Fruit fly (Drosophila melanogaster): Measurements from ENCODE around the gene CG5708.
A peak's percentile ranks its signal among the peaks of the same experiment; 100 is the strongest.

CG5708 gene

DNA sequence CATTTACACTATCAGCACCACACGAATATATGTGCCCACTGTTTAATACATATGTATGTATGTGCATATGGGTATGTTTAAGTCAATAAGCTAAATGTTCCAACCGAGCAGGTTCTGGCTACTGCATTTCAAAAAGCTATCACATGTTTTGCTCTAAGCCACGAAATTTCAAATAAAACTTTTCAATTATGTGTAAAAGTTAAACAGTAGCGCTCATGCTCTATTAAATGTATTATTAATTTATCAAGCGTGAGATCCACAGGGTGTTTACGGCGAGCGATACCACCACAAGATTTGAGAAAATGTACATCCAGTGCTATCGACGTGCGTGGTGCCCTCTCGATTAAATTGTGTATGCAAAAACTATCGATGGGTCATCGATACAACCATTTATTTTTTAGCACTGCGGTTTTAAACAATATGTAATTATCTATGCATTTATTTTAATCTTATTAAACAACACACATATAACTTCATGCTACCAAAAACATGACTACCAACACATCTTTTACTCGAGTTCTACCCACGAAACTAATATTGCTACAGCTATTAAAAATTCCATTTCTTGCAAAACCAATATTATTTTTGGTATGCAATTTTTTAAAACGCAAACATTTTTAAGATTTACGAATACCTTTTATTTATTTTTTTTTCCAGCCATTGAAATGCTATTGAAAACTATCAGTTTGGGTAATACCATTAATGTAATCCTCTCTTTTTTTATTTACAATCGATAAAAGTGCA, 34.3 kb upstream of the CG5708 start, which contains the start of gene Pten (continued):
- TF ChIP-seq org-1 (GFP tag; optimal IDR thresholded peaks at IDR 0.05) (no peak), sqz (GFP tag; optimal IDR thresholded peaks at IDR 0.05) (peak; percentile 72), mirr (GFP tag; optimal IDR thresholded peaks at IDR 0.05) (no peak), CG8359 (GFP tag; optimal IDR thresholded peaks at IDR 0.05; ENCODE audit: borderline replicate concordance) (no peak), Awh (GFP tag; IDR thresholded peaks at IDR 0.05) (peak; percentile 54; the same call in 1 of the 2 replicates), onecut (GFP tag; IDR thresholded peaks at IDR 0.05) (no peak; the same call in 1 of the 2 replicates), insv (GFP tag; optimal IDR thresholded peaks at IDR 0.05) (no peak), Nf-YB (GFP tag; optimal IDR thresholded peaks at IDR 0.05) (no peak), CG1603 (tag; optimal IDR thresholded peaks at IDR 0.05) (peak; percentile 80), peb (GFP tag; IDR thresholded peaks at IDR 0.05) (no peak), CG34224 (GFP tag; IDR thresholded peaks at IDR 0.05; ENCODE audit: partially characterized antibody) (peak; percentile 80), prd (optimal IDR thresholded peaks at IDR 0.05) (no peak), prd (GFP tag; IDR thresholded peaks at IDR 0.05) (peak; percentile 70; the same call in 1 of the 3 replicates), Med (GFP tag) (peak; percentile 94), gsb (GFP tag; IDR thresholded peaks at IDR 0.05) (no peak), CG7372 (GFP tag; IDR thresholded peaks at IDR 0.05) (peak; percentile 47; the same call in 1 of the 2 replicates), CG17361 (GFP tag; IDR thresholded peaks at IDR 0.05) (peak; percentile 89; the same call in 2 of the 3 replicates), CG11085 (GFP tag; IDR thresholded peaks at IDR 0.05) (no peak), GATAe (GFP tag; conservative IDR thresholded peaks at IDR 0.05) (no peak), Hand (GFP tag; optimal IDR thresholded peaks at IDR 0.05) (no peak), btn (GFP tag; optimal IDR thresholded peaks at IDR 0.05) (peak; percentile 23), CG3726 (GFP tag; IDR thresholded peaks at IDR 0.05) (no peak), Oli (tag; optimal IDR thresholded peaks at IDR 0.05) (no peak), bbx (GFP tag; IDR thresholded peaks at IDR 0.05; ENCODE audit: partially characterized antibody) (peak; percentile 89), Mes4 (GFP tag; optimal IDR thresholded peaks at IDR 0.05) (peak; percentile 57), inv (GFP tag; IDR thresholded peaks at IDR 0.05; ENCODE audit: partially characterized antibody) (peak; percentile 83), CG9727 (GFP tag; optimal IDR thresholded peaks at IDR 0.05) (peak; percentile 90), knrl (GFP tag; IDR thresholded peaks at IDR 0.05; ENCODE audit: partially characterized antibody) (peak; percentile 87), ems (GFP tag; optimal IDR thresholded peaks at IDR 0.05) (peak; percentile 32), CG43689 (GFP tag; IDR thresholded peaks at IDR 0.05) (no peak), CG4424 (GFP tag; optimal IDR thresholded peaks at IDR 0.05) (peak; percentile 82), Meics (GFP tag; optimal IDR thresholded peaks at IDR 0.05) (peak; percentile 75), Dbx (GFP tag; IDR thresholded peaks at IDR 0.05) (peak; percentile 76; the same call in 2 of the 3 replicates), CG10147 (GFP tag; optimal IDR thresholded peaks at IDR 0.05) (peak; percentile 38), CG1647 (GFP tag; optimal IDR thresholded peaks at IDR 0.05) (peak; percentile 38), CG30431 (GFP tag; optimal IDR thresholded peaks at IDR 0.05) (no peak), CG18011 (GFP tag; optimal IDR thresholded peaks at IDR 0.05) (no peak), unc-4 (GFP tag; IDR thresholded peaks at IDR 0.05; ENCODE audit: partially characterized antibody) (peak; percentile 75), dpn (GFP tag; optimal IDR thresholded peaks at IDR 0.05) (peak; percentile 63 to 76), Hr3 (GFP tag; optimal IDR thresholded peaks at IDR 0.05) (peak; percentile 58), Dfd (GFP tag; optimal IDR thresholded peaks at IDR 0.05) (no peak), Atf-2 (GFP tag; optimal IDR thresholded peaks at IDR 0.05) (peak; percentile 52), sisA (GFP tag; IDR thresholded peaks at IDR 0.05) (no peak), CG8478 (optimal IDR thresholded peaks at IDR 0.05) (no peak), caup (GFP tag; optimal IDR thresholded peaks at IDR 0.05; ENCODE audit: severe bottlenecking) (no peak), CG30403 (GFP tag; optimal IDR thresholded peaks at IDR 0.05) (peak; percentile 79), Asciz (GFP tag; optimal IDR thresholded peaks at IDR 0.05) (no peak), zen (tag; optimal IDR thresholded peaks at IDR 0.05) (peak; percentile 77), NK7.1 (GFP tag; optimal IDR thresholded peaks at IDR 0.05) (peak; percentile 39)

Data from whole organism, embryonic.